Worm (Caenorhabditis elegans): ENCODE data around the gene daf-18.

Gene daf-18

DNA sequence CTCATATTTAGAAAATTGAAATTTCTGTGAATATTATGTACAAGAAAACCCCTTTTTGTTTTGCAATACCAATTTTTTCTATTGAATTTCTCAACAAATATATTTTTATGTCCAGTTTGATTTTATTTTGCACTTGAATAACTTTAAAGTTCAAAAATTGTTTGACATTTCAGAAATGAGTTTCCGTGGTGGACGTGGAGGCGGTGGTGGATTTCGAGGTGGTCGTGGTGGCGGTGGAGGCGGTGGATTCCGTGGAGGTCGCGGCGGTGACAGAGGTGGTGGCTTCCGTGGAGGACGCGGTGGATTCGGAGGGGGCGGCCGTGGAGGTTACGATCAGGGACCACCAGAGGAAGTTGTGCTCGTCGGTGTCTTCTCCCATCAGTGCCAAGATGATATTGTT is 1.0 kb upstream of the daf-18 start, which contains the start of gene garr-1:
TSS of gene garr-1 (plus strand) at position 174 of the 400 bp plus-strand sequence.
- TF ChIP-seq Y5F2A.4 (GFP tag; optimal IDR thresholded peaks at IDR 0.05): no peak
- peak; percentile 51 for TF ChIP-seq aha-1 (tag)
- no peak for TF ChIP-seq ctbp-1 (GFP tag; IDR thresholded peaks at IDR 0.05)
- no peak for TF ChIP-seq lim-7 (GFP tag; IDR thresholded peaks at IDR 0.05)
- peak; percentile 75 for TF ChIP-seq set-16 (GFP tag; IDR thresholded peaks at IDR 0.05)

DNA sequence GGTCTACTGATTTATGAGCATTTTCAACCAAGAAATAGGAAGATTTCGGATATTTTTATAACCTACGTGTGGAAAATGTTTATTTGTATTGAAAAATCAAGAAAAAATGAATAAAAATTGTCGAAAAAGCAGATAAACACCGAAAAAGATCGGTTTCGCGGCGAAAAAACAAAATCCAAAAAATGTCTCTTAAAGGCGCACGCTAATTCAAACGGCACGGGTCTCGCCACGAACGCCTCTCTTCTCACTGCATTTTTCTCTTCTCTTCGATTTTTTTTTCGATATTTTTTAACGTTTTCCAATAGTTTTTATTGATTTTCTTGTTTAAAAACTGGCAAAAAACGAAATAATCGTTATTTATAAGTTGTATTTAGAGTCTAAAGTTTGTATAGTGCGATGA is 569 bp upstream of the daf-18 start:
- peak; percentile 5 for TF ChIP-seq unc-130 (GFP tag; optimal IDR thresholded peaks at IDR 0.05)
- no peak for TF ChIP-seq ceh-20 (GFP tag; IDR thresholded peaks at IDR 0.05)
- no peak for TF ChIP-seq arid-1 (GFP tag; conservative IDR thresholded peaks at IDR 0.05)
- TF ChIP-seq daf-19 (GFP tag; conservative IDR thresholded peaks at IDR 0.05): no peak
- no peak for TF ChIP-seq tag-97 (GFP tag; IDR thresholded peaks at IDR 0.05)
- no peak for TF ChIP-seq nhr-41 (GFP tag; IDR thresholded peaks at IDR 0.05)
- peak; percentile 38 for TF ChIP-seq lin-13 (GFP tag; optimal IDR thresholded peaks at IDR 0.05)
- TF ChIP-seq nhr-10 (tag; optimal IDR thresholded peaks at IDR 0.05): no peak
- TF ChIP-seq ceh-44 (GFP tag; IDR thresholded peaks at IDR 0.05): no peak
- TF ChIP-seq ama-1 (optimal IDR thresholded peaks at IDR 0.05): peak; percentile 25
- TF ChIP-seq mdl-1 (tag; optimal IDR thresholded peaks at IDR 0.05): no peak
- TF ChIP-seq vab-7 (GFP tag; IDR thresholded peaks at IDR 0.05): no peak
- no peak for TF ChIP-seq nhr-76 (tag; optimal IDR thresholded peaks at IDR 0.05)
- no peak for TF ChIP-seq pqm-1 (tag; optimal IDR thresholded peaks at IDR 0.05)
- no peak for TF ChIP-seq F44E2.7 (GFP tag; IDR thresholded peaks at IDR 0.05)
- no peak for TF ChIP-seq madf-5 (GFP tag; IDR thresholded peaks at IDR 0.05)
- TF ChIP-seq F10B5.3 (tag; optimal IDR thresholded peaks at IDR 0.05): no peak
- TF ChIP-seq php-3 (GFP tag; IDR thresholded peaks at IDR 0.05): no peak
- TF ChIP-seq lsy-2 (tag; optimal IDR thresholded peaks at IDR 0.05): peak in 1 of 2 experiments; percentile 75
- no peak for TF ChIP-seq daf-16 (GFP tag; optimal IDR thresholded peaks at IDR 0.05)
- TF ChIP-seq daf-16 (tag; optimal IDR thresholded peaks at IDR 0.05): no peak
- TF ChIP-seq hif-1 (tag; optimal IDR thresholded peaks at IDR 0.05): no peak
- TF ChIP-seq lin-1 (GFP tag; IDR thresholded peaks at IDR 0.05): no peak
- no peak for TF ChIP-seq F49E8.2 (tag; optimal IDR thresholded peaks at IDR 0.05; ENCODE audit: borderline replicate concordance)
- no peak for TF ChIP-seq mdt-29 (GFP tag; IDR thresholded peaks at IDR 0.05)
- no peak for TF ChIP-seq egl-27 (tag; optimal IDR thresholded peaks at IDR 0.05)
- peak; percentile 64 for TF ChIP-seq aha-1 (tag)
- TF ChIP-seq lin-38 (GFP tag; IDR thresholded peaks at IDR 0.05): peak; percentile 54
- no peak for TF ChIP-seq lin-29 (GFP tag; IDR thresholded peaks at IDR 0.05)
- no peak for TF ChIP-seq hlh-11 (tag; optimal IDR thresholded peaks at IDR 0.05)
- TF ChIP-seq mes-2 (tag; optimal IDR thresholded peaks at IDR 0.05; ENCODE audit: poor library complexity, severe bottlenecking): peak; percentile 71
- no peak for TF ChIP-seq daf-12 (tag; optimal IDR thresholded peaks at IDR 0.05)
- no peak for TF ChIP-seq Y105C5A.15 (GFP tag; IDR thresholded peaks at IDR 0.05)
- no peak for TF ChIP-seq madf-9 (GFP tag; conservative IDR thresholded peaks at IDR 0.05)
- no peak for TF ChIP-seq Y48G9A.11 (GFP tag; IDR thresholded peaks at IDR 0.05)
- no peak for TF ChIP-seq ztf-11 (tag; optimal IDR thresholded peaks at IDR 0.05)
- TF ChIP-seq dpl-1 (GFP tag; optimal IDR thresholded peaks at IDR 0.05): peak; percentile 67
- no peak for TF ChIP-seq lim-7 (GFP tag; IDR thresholded peaks at IDR 0.05)
- peak; percentile 1 for TF ChIP-seq dve-1 (tag; optimal IDR thresholded peaks at IDR 0.05; ENCODE audit: insufficient read depth)
- TF ChIP-seq attf-4 (tag; optimal IDR thresholded peaks at IDR 0.05): no peak
- peak; percentile 55 for TF ChIP-seq mep-1 (tag; optimal IDR thresholded peaks at IDR 0.05)

All from whole organism, L4 larva.